Fruit fly (Drosophila melanogaster) S2 (cell line): Measurements from ENCODE around the gene Cap-D3.

Experiments used
- CG8478 ChIP-seq: fragments of >200 bp; optimal IDR thresholded peaks from 2 replicates; lab custom pipeline; 2018
- CTCF ChIP-seq, 2 experiments: fragments of >200 bp; optimal IDR thresholded peaks; 2 replicates each; lab custom pipeline; 2018

Gene Cap-D3

DNA sequence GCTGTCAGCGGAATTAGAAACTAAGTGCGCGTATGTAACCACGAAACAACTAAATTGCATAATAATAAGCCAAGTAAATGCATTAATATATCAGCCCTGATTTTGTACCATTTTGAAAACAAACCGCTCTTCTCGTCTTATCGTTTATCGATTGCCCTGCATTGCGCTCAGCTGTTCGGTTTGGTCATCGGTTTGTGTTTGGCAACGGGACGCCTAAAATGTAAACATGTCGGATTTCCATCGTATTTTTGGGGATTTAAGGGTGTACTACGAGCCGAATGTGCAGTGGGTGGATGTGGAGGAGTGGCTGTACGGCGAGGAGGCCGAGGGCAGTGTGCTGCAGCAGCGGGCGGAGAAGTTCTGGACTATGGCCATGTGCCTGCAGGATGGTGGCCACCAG lies at the start of gene Cap-D3:
Gene Cap-D3 (plus strand): TSS at position 183 of the 400 bp plus-strand sequence.
- TF ChIP-seq CTCF (optimal IDR thresholded peaks at IDR 0.05; lab: Kevin White, UChicago), result no peak
- TF ChIP-seq CG8478 (lab: Kevin White, UChicago), result no peak

DNA sequence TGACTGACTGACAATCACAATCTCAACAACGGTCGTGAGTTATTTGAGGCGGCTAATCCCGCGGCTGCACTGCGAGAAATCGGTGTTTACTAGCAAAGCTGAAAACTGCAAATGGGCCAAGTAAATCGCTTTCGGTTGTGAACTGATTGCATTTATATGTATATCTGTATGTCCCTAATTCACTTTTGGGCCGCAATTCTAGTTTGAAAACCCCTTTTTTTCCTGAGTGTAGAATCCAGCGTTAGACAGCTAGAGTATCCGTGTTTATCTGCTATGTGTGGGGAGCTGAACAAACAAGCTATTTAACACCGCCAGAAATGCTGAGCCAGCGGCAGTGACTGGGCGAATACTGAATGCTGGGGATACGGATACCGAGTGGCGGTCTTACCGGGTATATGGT lies 49.0 kb upstream of the Cap-D3 start:
- TF ChIP-seq CTCF (optimal IDR thresholded peaks at IDR 0.05; lab: Kevin White, UChicago) (no peak), CG8478 (lab: Kevin White, UChicago) (no peak)

DNA sequence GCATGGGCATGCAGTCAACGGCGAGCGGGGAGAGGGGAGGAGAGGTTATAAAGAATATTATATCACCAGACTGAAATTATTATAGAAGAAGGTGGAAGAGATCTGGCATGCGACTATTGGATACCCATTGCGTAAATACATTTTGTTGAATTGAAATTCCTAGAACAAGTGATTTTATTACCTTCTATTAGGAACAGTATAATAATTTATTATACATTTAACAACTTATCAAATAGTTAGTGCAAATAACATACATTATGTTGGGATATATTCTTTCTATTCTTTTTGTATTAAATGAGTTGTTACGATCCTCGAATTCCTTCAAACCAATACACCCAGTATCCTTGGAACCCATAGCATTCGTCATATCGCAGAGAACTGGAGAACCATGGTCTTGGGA lies 47.4 kb upstream of the Cap-D3 start:
- no peak for TF ChIP-seq CG8478 (lab: Kevin White, UChicago)
- TF ChIP-seq CTCF (optimal IDR thresholded peaks at IDR 0.05; lab: Kevin White, UChicago), result no peak

DNA sequence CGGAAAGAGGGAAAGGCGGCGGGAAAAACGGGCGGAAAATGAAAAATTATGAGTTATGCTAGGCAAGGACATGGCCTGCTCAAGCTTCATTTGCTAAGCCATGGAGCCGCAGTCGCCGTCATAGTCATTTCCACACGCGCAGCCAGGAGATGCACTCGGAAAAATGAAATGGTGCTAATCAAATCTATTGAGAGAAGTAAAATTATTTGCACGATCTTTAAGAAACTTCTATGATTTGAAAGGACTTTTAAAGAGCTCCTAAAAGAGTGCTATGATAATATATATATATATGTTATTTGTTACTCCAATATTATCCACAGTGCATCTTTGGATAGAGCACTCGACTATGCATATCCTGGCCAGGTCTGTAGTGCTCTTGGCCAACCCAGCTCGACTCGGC lies 46.6 kb upstream of the Cap-D3 start:
- TF ChIP-seq CG8478 (lab: Kevin White, UChicago) (no peak), CTCF (optimal IDR thresholded peaks at IDR 0.05; lab: Kevin White, UChicago) (no peak)

- TF ChIP-seq CTCF (optimal IDR thresholded peaks at IDR 0.05; lab: Kevin White, UChicago), result no peak
- no peak for TF ChIP-seq CG8478 (lab: Kevin White, UChicago)
These were observed 45.7 kb upstream of the Cap-D3 start for dm6 chr2L:5479971-5480370.

- no peak for TF ChIP-seq CG8478 (lab: Kevin White, UChicago)
- TF ChIP-seq CTCF (optimal IDR thresholded peaks at IDR 0.05; lab: Kevin White, UChicago), result no peak
These were observed 42.6 kb upstream of the Cap-D3 start for dm6 chr2L:5483093-5483492.

- TF ChIP-seq CTCF (optimal IDR thresholded peaks at IDR 0.05; lab: Kevin White, UChicago), result no peak
- no peak for TF ChIP-seq CG8478 (lab: Kevin White, UChicago)
These were observed 36.6 kb upstream of the Cap-D3 start for dm6 chr2L:5489084-5489617.

DNA sequence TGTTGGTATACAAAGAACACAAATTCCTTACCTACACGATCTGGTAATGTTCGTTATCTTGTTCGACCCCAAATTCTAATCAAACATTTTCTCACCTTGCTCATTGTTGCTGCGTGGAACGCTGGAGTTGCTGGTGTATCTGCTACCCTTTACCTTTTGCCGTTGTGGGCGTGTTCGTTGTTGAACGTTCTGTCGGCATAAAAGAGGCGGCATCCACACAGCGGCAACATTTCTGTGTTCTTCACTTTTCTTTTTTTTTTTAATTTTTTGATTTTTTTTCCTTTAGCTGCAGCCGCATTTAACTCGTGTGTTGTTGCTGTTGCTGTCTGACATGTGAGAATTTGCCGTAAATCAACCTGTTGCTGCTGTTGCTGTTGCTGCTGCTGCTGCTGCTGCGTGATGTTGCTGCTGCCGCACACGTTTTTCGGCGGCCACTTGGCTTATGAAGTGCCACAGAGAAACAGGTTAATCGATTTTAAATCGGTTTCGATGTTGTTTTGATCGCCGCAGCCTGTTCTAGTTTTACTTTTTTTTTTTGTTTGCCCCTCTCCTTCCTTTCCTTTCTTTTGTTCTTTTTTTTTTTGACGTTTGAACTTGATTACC lies 35.8 kb upstream of the Cap-D3 start:
- TF ChIP-seq CG8478 (lab: Kevin White, UChicago), result no peak
- no peak for TF ChIP-seq CTCF (optimal IDR thresholded peaks at IDR 0.05; lab: Kevin White, UChicago)

dm6 chr2L:5491220-5491619 lies 34.5 kb upstream of the Cap-D3 start:
- TF ChIP-seq CTCF (optimal IDR thresholded peaks at IDR 0.05; lab: Kevin White, UChicago), result no peak
- no peak for TF ChIP-seq CG8478 (lab: Kevin White, UChicago)

- TF ChIP-seq CTCF (optimal IDR thresholded peaks at IDR 0.05; lab: Kevin White, UChicago) (no peak), CG8478 (lab: Kevin White, UChicago) (no peak)
These were observed 32.8 kb upstream of the Cap-D3 start for dm6 chr2L:5492924-5493323.

dm6 chr2L:5493907-5494404 lies 31.7 kb upstream of the Cap-D3 start:
- TF ChIP-seq CTCF (optimal IDR thresholded peaks at IDR 0.05; lab: Kevin White, UChicago), result no peak
- no peak for TF ChIP-seq CG8478 (lab: Kevin White, UChicago)

DNA sequence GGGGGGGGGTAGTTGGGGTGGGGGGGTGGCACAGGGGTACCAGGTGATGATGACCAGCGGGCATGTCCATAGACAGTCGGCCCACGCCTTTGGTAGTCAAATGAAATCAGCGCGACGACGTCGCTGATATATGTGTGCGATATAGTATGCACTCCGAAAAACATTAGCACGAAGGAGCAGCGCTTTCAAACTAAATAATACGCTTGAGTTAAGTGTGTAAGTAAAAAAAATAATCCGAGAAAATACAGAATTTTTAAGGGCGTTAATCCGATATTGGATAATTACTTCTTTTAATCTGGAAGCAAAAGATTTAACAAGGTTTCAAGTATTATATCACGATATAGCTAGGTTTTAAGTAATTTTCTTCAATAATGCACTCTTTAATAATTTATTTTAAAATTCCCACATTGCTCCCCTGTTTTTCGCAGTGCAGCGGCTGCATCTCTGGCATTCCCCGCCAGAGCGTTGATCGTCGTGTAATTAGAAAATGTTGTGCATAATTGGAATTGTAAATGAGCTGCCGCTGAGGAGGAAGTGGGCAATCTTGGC lies 30.8 kb upstream of the Cap-D3 start:
- TF ChIP-seq CTCF (optimal IDR thresholded peaks at IDR 0.05; lab: Kevin White, UChicago) (no peak), CG8478 (lab: Kevin White, UChicago) (no peak)

DNA sequence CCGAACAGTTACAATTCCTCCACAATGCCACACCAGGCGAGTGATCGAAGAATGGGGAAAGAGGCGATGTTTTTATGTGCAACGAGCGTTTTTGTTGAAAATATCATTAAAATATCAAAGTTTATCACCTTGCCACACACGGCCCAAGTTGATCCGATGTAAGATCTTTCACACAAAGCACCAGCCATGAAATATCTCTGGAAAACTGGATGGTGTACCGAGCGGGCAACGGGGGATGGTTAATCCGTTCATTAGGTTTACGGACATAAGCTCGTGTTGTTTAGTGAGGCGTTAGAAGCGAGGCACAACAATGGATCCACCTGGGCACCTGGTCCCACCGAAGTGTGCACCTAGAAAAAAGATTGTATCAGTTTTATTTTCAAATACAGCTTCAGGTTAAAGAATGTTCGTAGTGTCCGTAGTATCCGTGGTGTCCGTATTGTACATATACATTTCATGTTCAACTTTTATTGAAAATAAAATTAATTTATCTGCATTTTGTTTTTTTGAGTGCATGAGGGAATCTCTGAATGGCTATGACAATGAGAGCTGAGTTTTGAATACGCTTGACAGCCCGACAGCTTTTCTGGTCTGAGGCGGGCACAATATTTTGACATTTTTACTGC lies 29.1 kb upstream of the Cap-D3 start:
- TF ChIP-seq CTCF (optimal IDR thresholded peaks at IDR 0.05; lab: Kevin White, UChicago) (no peak), CG8478 (lab: Kevin White, UChicago) (no peak)

- TF ChIP-seq CTCF (optimal IDR thresholded peaks at IDR 0.05; lab: Kevin White, UChicago) (no peak), CG8478 (lab: Kevin White, UChicago) (no peak)
These were observed 26.2 kb upstream of the Cap-D3 start for dm6 chr2L:5499458-5499857.

DNA sequence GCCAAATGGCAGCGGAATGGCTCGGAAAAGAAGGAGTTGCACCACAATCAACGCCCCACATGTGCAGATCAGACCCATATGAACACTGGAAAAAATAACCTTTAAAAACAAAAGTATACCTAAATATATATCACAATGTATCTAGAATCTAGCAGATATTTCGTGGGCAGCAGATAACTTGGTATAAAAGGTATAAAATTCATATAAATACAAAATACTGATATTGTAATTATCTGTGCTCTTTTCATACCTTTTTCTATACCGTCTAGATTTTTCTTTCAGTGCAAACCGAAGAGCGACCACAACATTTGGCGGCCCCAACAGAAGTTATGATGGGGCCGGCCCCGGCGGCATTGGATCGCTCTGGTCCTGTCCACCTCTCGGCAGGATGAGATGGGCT lies 24.4 kb upstream of the Cap-D3 start:
- no peak for TF ChIP-seq CG8478 (lab: Kevin White, UChicago)
- no peak for TF ChIP-seq CTCF (optimal IDR thresholded peaks at IDR 0.05; lab: Kevin White, UChicago)
